Worm (Caenorhabditis elegans): Measurements from ENCODE around the gene clc-2.

The clc-2 gene

DNA sequence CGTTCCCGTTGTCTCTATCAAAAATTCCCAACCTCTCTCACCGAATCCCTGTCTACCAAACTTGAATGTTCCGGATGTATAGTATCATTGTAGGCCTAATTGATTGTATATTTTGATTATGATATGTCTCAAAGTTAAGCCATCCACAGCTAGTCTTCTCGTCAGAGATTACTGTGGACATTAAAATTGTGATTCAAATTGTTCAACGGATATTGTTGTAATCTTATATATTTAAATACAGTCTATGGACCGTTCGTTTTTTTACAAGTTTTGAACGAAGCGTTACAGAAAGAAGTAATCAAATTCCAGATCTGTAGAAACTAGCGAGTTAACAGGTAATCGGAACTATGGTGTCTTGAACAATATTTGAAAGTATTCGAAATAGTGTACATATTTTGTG is 49.5 kb downstream of the clc-2 start, which contains the start of gene F48E3.9:
TSS of gene F48E3.9 (plus strand) at position 301 of the 400 bp plus-strand sequence.
- TF ChIP-seq lin-40 (tag; optimal IDR thresholded peaks at IDR 0.05) (no peak), Y79H2A.3 (GFP tag; conservative IDR thresholded peaks at IDR 0.05) (no peak), die-1 (tag; optimal IDR thresholded peaks at IDR 0.05) (no peak), F22D6.2 (tag; optimal IDR thresholded peaks at IDR 0.05) (no peak), sdz-38 (tag; optimal IDR thresholded peaks at IDR 0.05) (no peak), F55B11.4 (tag; optimal IDR thresholded peaks at IDR 0.05; ENCODE audit: borderline replicate concordance, insufficient read depth) (no peak)

Data from whole organism, young adult.